Worm (Caenorhabditis elegans): ENCODE results near the gene Y70C5A.2.

Gene Y70C5A.2

DNA sequence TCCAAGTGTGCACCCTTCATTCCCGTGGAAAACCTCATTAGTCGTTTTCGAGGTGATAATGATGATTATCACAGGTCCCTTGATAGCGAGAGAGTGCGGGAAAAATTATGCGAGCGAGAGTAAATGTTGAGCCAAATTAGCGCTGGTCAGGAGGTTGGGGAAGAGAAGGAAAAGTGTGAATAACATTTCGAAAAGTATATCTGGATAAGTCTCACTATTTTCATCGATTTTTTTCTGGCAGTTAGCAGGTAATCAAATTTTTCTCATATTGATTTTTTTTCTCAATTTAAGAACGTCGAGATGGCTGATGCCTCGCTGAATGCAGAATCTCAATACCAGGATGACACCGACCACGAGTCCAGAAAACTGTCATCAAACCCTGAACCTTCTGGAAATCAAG, 6.0 kb upstream of the Y70C5A.2 start, which contains the start of gene W06G6.2:
W06G6.2 (plus strand) TSS at position 301 of the 400 bp plus-strand sequence.
- TF ChIP-seq flh-1 (GFP tag; optimal IDR thresholded peaks at IDR 0.05) (no peak), cnd-1 (tag; optimal IDR thresholded peaks at IDR 0.05) (no peak), ham-2 (GFP tag; optimal IDR thresholded peaks at IDR 0.05) (no peak), unc-62 (GFP tag; optimal IDR thresholded peaks at IDR 0.05) (no peak), nhr-28 (tag; optimal IDR thresholded peaks at IDR 0.05) (no peak), lin-32 (GFP tag; optimal IDR thresholded peaks at IDR 0.05) (no peak), elt-3 (tag; optimal IDR thresholded peaks at IDR 0.05) (no peak), mls-2 (tag; optimal IDR thresholded peaks at IDR 0.05) (no peak), mab-5 (tag; optimal IDR thresholded peaks at IDR 0.05) (no peak), bed-3 (GFP tag; optimal IDR thresholded peaks at IDR 0.05) (no peak)

DNA sequence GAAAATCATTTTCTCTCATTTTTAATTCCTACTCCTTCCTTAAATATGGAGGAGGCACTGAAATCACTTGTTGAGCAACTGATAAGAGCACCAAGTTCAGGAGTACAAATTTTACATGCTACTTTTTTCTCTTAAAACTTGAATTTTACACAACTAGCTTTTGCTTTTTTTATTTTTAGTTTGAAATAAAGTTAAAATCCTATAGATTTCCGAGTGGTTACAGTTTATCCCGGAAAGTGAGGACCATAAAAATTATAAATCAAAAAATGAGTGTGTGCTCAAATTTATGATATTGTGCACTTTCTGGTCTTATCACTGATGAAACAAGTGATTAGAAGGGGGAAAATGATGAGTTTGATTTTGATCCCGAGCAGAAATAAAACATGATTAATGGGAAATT, 5.0 kb upstream of the Y70C5A.2 start, which contains the start of gene oac-53:
oac-53 (minus strand) TSS at position 9 of the 400 bp plus-strand sequence.
- TF ChIP-seq lsy-2 (tag; optimal IDR thresholded peaks at IDR 0.05) (no peak), nhr-12 (tag; optimal IDR thresholded peaks at IDR 0.05) (no peak), unc-62 (GFP tag; optimal IDR thresholded peaks at IDR 0.05) (no peak), ceh-43 (GFP tag; optimal IDR thresholded peaks at IDR 0.05) (no peak), drap-1 (GFP tag; optimal IDR thresholded peaks at IDR 0.05) (no peak), sem-2 (GFP tag; optimal IDR thresholded peaks at IDR 0.05) (no peak), ztf-11 (tag; optimal IDR thresholded peaks at IDR 0.05) (no peak), mls-2 (tag; optimal IDR thresholded peaks at IDR 0.05) (no peak), lin-13 (tag; optimal IDR thresholded peaks at IDR 0.05) (no peak), mab-5 (tag; optimal IDR thresholded peaks at IDR 0.05) (no peak), sptf-1 (tag; optimal IDR thresholded peaks at IDR 0.05) (no peak), zip-8 (tag; optimal IDR thresholded peaks at IDR 0.05) (no peak), nhr-237 (tag; optimal IDR thresholded peaks at IDR 0.05) (no peak), M03D4.4 (tag; optimal IDR thresholded peaks at IDR 0.05) (no peak), nhr-76 (tag; optimal IDR thresholded peaks at IDR 0.05) (no peak), ces-1 (GFP tag; optimal IDR thresholded peaks at IDR 0.05) (no peak), ham-2 (GFP tag; optimal IDR thresholded peaks at IDR 0.05) (no peak), cnd-1 (tag; optimal IDR thresholded peaks at IDR 0.05) (no peak), tbx-8 (GFP tag; optimal IDR thresholded peaks at IDR 0.05) (no peak)

DNA sequence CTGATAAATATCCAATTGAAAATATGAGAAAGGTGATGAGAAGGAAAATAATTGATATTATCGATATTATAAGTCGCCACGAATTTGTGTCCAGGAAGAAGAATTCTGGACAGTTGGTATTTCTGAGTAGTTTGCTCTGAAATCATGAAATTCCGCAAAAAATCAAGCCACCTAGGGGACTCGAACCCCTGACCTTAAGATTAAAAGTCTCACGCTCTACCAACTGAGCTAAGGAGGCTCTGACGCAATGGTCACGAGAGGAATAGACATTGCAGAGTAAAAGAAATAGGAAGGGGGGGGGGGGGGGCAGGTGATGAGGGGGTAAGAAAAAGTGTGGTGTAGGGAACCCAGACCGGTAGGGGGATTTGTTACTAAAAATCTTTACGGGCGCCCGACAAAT, 1.1 kb downstream of the Y70C5A.2 start:
- TF ChIP-seq nhr-76 (tag; optimal IDR thresholded peaks at IDR 0.05), result no peak
- peak; percentile 17 for TF ChIP-seq flh-1 (GFP tag; optimal IDR thresholded peaks at IDR 0.05)
- TF ChIP-seq bed-3 (GFP tag; optimal IDR thresholded peaks at IDR 0.05), result no peak
- no peak for TF ChIP-seq mab-5 (tag; optimal IDR thresholded peaks at IDR 0.05)
- no peak for TF ChIP-seq blmp-1 (tag; optimal IDR thresholded peaks at IDR 0.05)
- no peak for TF ChIP-seq unc-62 (GFP tag; optimal IDR thresholded peaks at IDR 0.05)
- TF ChIP-seq elt-3 (tag; optimal IDR thresholded peaks at IDR 0.05), result no peak
- no peak for TF ChIP-seq nhr-12 (tag; optimal IDR thresholded peaks at IDR 0.05)
- peak; percentile 3 for TF ChIP-seq hlh-1 (tag; optimal IDR thresholded peaks at IDR 0.05)
- TF ChIP-seq cnd-1 (tag; optimal IDR thresholded peaks at IDR 0.05), result peak; percentile 51
- no peak for TF ChIP-seq mep-1 (tag; optimal IDR thresholded peaks at IDR 0.05)
- TF ChIP-seq nhr-2 (tag; optimal IDR thresholded peaks at IDR 0.05), result no peak
- TF ChIP-seq unc-120 (tag; optimal IDR thresholded peaks at IDR 0.05; ENCODE audit: poor library complexity, severe bottlenecking), result no peak
- no peak for TF ChIP-seq ceh-83 (GFP tag; optimal IDR thresholded peaks at IDR 0.05)
- no peak for TF ChIP-seq ceh-43 (GFP tag; optimal IDR thresholded peaks at IDR 0.05)
- TF ChIP-seq tbx-8 (GFP tag; optimal IDR thresholded peaks at IDR 0.05), result no peak
- TF ChIP-seq mls-2 (tag; optimal IDR thresholded peaks at IDR 0.05), result peak; percentile 14
- TF ChIP-seq ztf-11 (tag; optimal IDR thresholded peaks at IDR 0.05), result no peak
- TF ChIP-seq ham-2 (GFP tag; optimal IDR thresholded peaks at IDR 0.05), result no peak
- no peak for TF ChIP-seq ces-1 (GFP tag; optimal IDR thresholded peaks at IDR 0.05)
- TF ChIP-seq ceh-39 (tag; optimal IDR thresholded peaks at IDR 0.05), result no peak
- TF ChIP-seq lin-13 (tag; optimal IDR thresholded peaks at IDR 0.05), result no peak
- no peak for TF ChIP-seq lin-32 (GFP tag; optimal IDR thresholded peaks at IDR 0.05)
- no peak for TF ChIP-seq elt-1 (tag; optimal IDR thresholded peaks at IDR 0.05; ENCODE audit: borderline replicate concordance, insufficient read depth)
- TF ChIP-seq M03D4.4 (tag; optimal IDR thresholded peaks at IDR 0.05), result peak; percentile 66
- no peak for TF ChIP-seq nhr-237 (tag; optimal IDR thresholded peaks at IDR 0.05)
- TF ChIP-seq sem-2 (GFP tag; optimal IDR thresholded peaks at IDR 0.05), result peak; percentile 36
- peak; percentile 47 for TF ChIP-seq drap-1 (GFP tag; optimal IDR thresholded peaks at IDR 0.05)
- TF ChIP-seq sptf-1 (tag; optimal IDR thresholded peaks at IDR 0.05), result peak; percentile 75
- no peak for TF ChIP-seq nhr-28 (tag; optimal IDR thresholded peaks at IDR 0.05)
- no peak for TF ChIP-seq lsy-2 (tag; optimal IDR thresholded peaks at IDR 0.05)

DNA sequence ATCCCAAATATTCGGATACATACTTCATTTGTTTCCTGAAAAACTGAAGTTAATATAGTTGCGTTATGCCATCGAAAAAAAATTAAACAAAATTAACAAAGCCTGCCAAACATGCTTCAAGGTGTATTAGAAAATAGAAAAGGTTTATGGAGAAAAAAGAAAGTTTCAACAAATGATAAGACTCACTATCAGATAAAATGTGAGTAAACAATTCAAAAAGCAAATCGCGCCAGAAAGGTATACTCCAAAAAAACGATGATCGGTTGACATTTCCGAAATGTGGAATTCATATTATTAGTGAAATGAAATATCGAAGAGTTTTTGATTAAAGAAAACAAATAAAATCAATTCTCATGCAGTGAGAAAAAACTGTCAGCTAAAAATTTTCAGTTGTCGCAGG, 2.1 kb downstream of the Y70C5A.2 start, which contains the start of gene Y70C5A.3:
Y70C5A.3 (minus strand) TSS at position 50 of the 400 bp plus-strand sequence.
- no peak for TF ChIP-seq ceh-39 (tag; optimal IDR thresholded peaks at IDR 0.05)
- no peak for TF ChIP-seq ztf-11 (tag; optimal IDR thresholded peaks at IDR 0.05)
- no peak for TF ChIP-seq elt-1 (tag; optimal IDR thresholded peaks at IDR 0.05; ENCODE audit: borderline replicate concordance, insufficient read depth)
- no peak for TF ChIP-seq M03D4.4 (tag; optimal IDR thresholded peaks at IDR 0.05)
- TF ChIP-seq blmp-1 (tag; optimal IDR thresholded peaks at IDR 0.05), result no peak
- no peak for TF ChIP-seq cnd-1 (tag; optimal IDR thresholded peaks at IDR 0.05)
- no peak for TF ChIP-seq mep-1 (tag; optimal IDR thresholded peaks at IDR 0.05)
- TF ChIP-seq lin-13 (tag; optimal IDR thresholded peaks at IDR 0.05), result no peak

All from whole organism, mixed stage, embryonic.